Fruit fly (Drosophila melanogaster): Measurements from ENCODE around the gene Pgam5.

The Pgam5 gene

DNA sequence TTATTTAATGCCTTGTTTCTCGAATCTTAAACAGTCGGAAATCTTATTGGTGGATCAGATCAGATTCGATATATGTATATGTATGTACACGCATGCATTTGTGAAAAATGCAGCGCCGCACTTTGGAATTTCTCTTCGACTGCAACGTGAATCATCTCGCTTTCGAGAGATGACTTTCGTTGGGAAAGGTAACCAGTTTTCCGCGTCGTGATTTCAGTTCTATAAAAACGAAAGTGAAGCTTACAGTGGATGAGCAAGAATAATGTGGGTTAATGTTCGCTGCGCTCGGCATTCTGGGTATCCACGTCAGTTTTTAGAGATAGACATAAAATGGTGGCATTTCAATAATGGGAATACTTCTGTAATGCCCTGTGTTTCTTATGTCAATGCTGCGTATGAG is 16.8 kb downstream of the Pgam5 start:
- TF ChIP-seq Hr96 (GFP tag; optimal IDR thresholded peaks at IDR 0.05) = no peak
- TF ChIP-seq CG7045 (GFP tag; optimal IDR thresholded peaks at IDR 0.05) = no peak
- no peak for TF ChIP-seq CG5204 (GFP tag; optimal IDR thresholded peaks at IDR 0.05)
- no peak for TF ChIP-seq bab1 (GFP tag; optimal IDR thresholded peaks at IDR 0.05)
- no peak for TF ChIP-seq ovo (GFP tag; optimal IDR thresholded peaks at IDR 0.05)
- TF ChIP-seq kay (GFP tag; ENCODE audit: borderline replicate concordance) = no peak
- TF ChIP-seq CG12768 (GFP tag; optimal IDR thresholded peaks at IDR 0.05) = no peak

DNA sequence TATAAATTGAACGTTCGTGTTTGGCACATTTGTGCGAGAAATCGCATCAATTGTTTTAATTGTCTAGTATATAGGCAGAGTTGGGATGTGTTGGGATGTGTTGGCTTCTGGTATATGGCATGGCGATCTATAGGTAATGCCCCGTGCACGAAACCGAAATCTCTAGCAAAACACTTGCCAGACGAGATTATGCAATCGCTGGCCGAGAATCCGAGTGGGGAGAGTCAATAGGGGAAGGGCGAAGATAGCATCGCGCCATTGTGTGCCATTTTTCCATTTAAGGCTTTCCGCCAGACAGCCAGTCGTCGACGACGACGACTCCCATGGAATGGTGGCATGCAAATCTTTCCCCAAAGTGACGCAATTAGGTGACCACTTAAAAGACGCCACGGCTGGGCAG is 18.5 kb downstream of the Pgam5 start:
- TF ChIP-seq CG5204 (GFP tag; optimal IDR thresholded peaks at IDR 0.05) (no peak), CG7045 (GFP tag; optimal IDR thresholded peaks at IDR 0.05) (no peak), Mnt (GFP tag; optimal IDR thresholded peaks at IDR 0.05) (no peak)

dm6 chrX:1854070-1854469 is 19.3 kb downstream of the Pgam5 start:
- TF ChIP-seq CG7045 (GFP tag; optimal IDR thresholded peaks at IDR 0.05) = no peak
- no peak for TF ChIP-seq cnc (optimal IDR thresholded peaks at IDR 0.05)
- no peak for TF ChIP-seq CG12768 (GFP tag; optimal IDR thresholded peaks at IDR 0.05)
- TF ChIP-seq CG14711 (tag; optimal IDR thresholded peaks at IDR 0.05) = no peak
- peak; percentile 26 for TF ChIP-seq Mnt (GFP tag; optimal IDR thresholded peaks at IDR 0.05)
- TF ChIP-seq bab1 (GFP tag; optimal IDR thresholded peaks at IDR 0.05) = no peak
- no peak for TF ChIP-seq CG1620 (GFP tag; optimal IDR thresholded peaks at IDR 0.05)
- peak; percentile 40 for TF ChIP-seq Crg-1 (GFP tag; optimal IDR thresholded peaks at IDR 0.05)
- TF ChIP-seq Clk (GFP tag; optimal IDR thresholded peaks at IDR 0.05) = no peak
- no peak for TF ChIP-seq kay (GFP tag; ENCODE audit: borderline replicate concordance)
- peak; percentile 10 for TF ChIP-seq CG7101 (tag; optimal IDR thresholded peaks at IDR 0.05)
- TF ChIP-seq toe (GFP tag; optimal IDR thresholded peaks at IDR 0.05) = no peak
- TF ChIP-seq CG33017 (tag; optimal IDR thresholded peaks at IDR 0.05) = no peak
- no peak for TF ChIP-seq CG5204 (GFP tag; optimal IDR thresholded peaks at IDR 0.05)
- no peak for TF ChIP-seq pad (GFP tag; optimal IDR thresholded peaks at IDR 0.05)
- TF ChIP-seq Hr96 (GFP tag; optimal IDR thresholded peaks at IDR 0.05) = no peak
- TF ChIP-seq CG11617 (GFP tag; optimal IDR thresholded peaks at IDR 0.05) = no peak
- TF ChIP-seq tj (GFP tag; optimal IDR thresholded peaks at IDR 0.05) = no peak
- TF ChIP-seq cic (GFP tag; optimal IDR thresholded peaks at IDR 0.05) = no peak
- peak; percentile 21 for TF ChIP-seq ovo (GFP tag; optimal IDR thresholded peaks at IDR 0.05)

DNA sequence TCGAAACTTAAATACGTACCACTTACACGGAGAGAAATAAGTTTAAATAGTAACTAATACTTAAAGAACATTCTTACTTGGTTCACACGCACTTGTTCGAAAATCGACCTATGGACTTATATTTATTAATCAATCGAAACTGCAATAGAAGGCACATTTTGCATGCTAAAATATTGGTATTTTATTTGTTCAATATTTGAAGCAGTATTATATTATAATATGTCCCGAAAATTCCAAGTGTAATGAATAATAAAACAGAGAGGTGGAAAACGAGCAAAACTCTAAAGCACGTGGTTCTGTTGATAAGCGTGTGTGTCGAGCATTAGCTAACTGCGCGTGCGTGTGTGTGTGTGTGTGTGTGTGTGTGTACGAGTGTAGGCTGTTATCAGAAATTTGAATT is 23.5 kb downstream of the Pgam5 start:
- TF ChIP-seq toe (GFP tag; optimal IDR thresholded peaks at IDR 0.05) (peak; percentile 57), Crg-1 (GFP tag; optimal IDR thresholded peaks at IDR 0.05) (peak; percentile 63), tj (GFP tag; optimal IDR thresholded peaks at IDR 0.05) (peak; percentile 73), CG7101 (tag; optimal IDR thresholded peaks at IDR 0.05) (peak; percentile 91), CG14711 (tag; optimal IDR thresholded peaks at IDR 0.05) (peak; percentile 83), CG1620 (GFP tag; optimal IDR thresholded peaks at IDR 0.05) (peak; percentile 75), CG5204 (GFP tag; optimal IDR thresholded peaks at IDR 0.05) (peak; percentile 70), CG7045 (GFP tag; optimal IDR thresholded peaks at IDR 0.05) (peak; percentile 57), ovo (GFP tag; optimal IDR thresholded peaks at IDR 0.05) (peak; percentile 30), Hr96 (GFP tag; optimal IDR thresholded peaks at IDR 0.05) (peak; percentile 67), bab1 (GFP tag; optimal IDR thresholded peaks at IDR 0.05) (peak; percentile 86), CG12768 (GFP tag; optimal IDR thresholded peaks at IDR 0.05) (peak; percentile 79), Clk (GFP tag; optimal IDR thresholded peaks at IDR 0.05) (peak; percentile 36), cnc (optimal IDR thresholded peaks at IDR 0.05) (no peak), Mnt (GFP tag; optimal IDR thresholded peaks at IDR 0.05) (peak; percentile 94), cic (GFP tag; optimal IDR thresholded peaks at IDR 0.05) (peak; percentile 57), CG33017 (tag; optimal IDR thresholded peaks at IDR 0.05) (peak; percentile 76), pad (GFP tag; optimal IDR thresholded peaks at IDR 0.05) (peak; percentile 76), CG11617 (GFP tag; optimal IDR thresholded peaks at IDR 0.05) (peak; percentile 87), kay (GFP tag; ENCODE audit: borderline replicate concordance) (peak; percentile 93)

dm6 chrX:1848624-1849198 is 24.7 kb downstream of the Pgam5 start:
- TF ChIP-seq toe (GFP tag; optimal IDR thresholded peaks at IDR 0.05) (no peak), CG14711 (tag; optimal IDR thresholded peaks at IDR 0.05) (no peak), CG7045 (GFP tag; optimal IDR thresholded peaks at IDR 0.05) (no peak), pad (GFP tag; optimal IDR thresholded peaks at IDR 0.05) (no peak), Crg-1 (GFP tag; optimal IDR thresholded peaks at IDR 0.05) (no peak), bab1 (GFP tag; optimal IDR thresholded peaks at IDR 0.05) (no peak), ovo (GFP tag; optimal IDR thresholded peaks at IDR 0.05) (no peak)

DNA sequence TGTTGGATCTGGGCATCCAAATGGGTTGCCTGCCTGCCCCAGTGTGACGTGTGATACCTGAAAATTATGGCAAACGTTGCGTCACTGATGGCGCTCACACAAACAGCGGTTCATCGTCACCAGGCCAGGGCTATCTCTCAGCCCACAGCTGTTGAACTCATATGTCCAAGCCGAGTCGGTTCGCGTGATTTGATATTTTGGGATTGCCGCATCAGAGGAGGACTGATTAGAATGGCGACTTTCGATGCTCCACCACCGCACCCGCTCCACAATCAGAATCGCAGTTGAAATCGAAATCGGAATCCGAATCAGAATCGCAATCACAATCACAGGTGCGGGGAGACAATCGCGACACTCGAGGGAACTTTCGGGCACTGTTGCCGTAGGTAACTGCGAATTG is 25.6 kb downstream of the Pgam5 start:
- TF ChIP-seq CG33017 (tag; optimal IDR thresholded peaks at IDR 0.05) = no peak
- no peak for TF ChIP-seq ovo (GFP tag; optimal IDR thresholded peaks at IDR 0.05)
- no peak for TF ChIP-seq kay (GFP tag; ENCODE audit: borderline replicate concordance)
- TF ChIP-seq tj (GFP tag; optimal IDR thresholded peaks at IDR 0.05) = no peak
- no peak for TF ChIP-seq CG14711 (tag; optimal IDR thresholded peaks at IDR 0.05)
- TF ChIP-seq CG5204 (GFP tag; optimal IDR thresholded peaks at IDR 0.05) = no peak
- TF ChIP-seq Clk (GFP tag; optimal IDR thresholded peaks at IDR 0.05) = no peak
- no peak for TF ChIP-seq Mnt (GFP tag; optimal IDR thresholded peaks at IDR 0.05)
- no peak for TF ChIP-seq toe (GFP tag; optimal IDR thresholded peaks at IDR 0.05)
- TF ChIP-seq bab1 (GFP tag; optimal IDR thresholded peaks at IDR 0.05) = no peak
- TF ChIP-seq CG1620 (GFP tag; optimal IDR thresholded peaks at IDR 0.05) = no peak
- no peak for TF ChIP-seq CG7101 (tag; optimal IDR thresholded peaks at IDR 0.05)
- no peak for TF ChIP-seq Crg-1 (GFP tag; optimal IDR thresholded peaks at IDR 0.05)
- TF ChIP-seq CG11617 (GFP tag; optimal IDR thresholded peaks at IDR 0.05) = no peak

All from whole organism, adult.